Worm (Caenorhabditis elegans) whole organism, L3 larva: ENCODE results near the gene rpl-36.

Experiments used
- R02D3.7 ChIP-seq: fragments of 150-350 bp; optimal IDR thresholded peaks from 2 replicates; lab custom pipeline; 2014; ENCODE audit warnings: missing biosample characterization, missing genetic modification characterization
- ZK546.5 ChIP-seq: sonication (generic microtip); optimal IDR thresholded peaks from 2 replicates; lab custom pipeline; 2017; ENCODE audit warnings: missing biosample characterization, missing genetic modification characterization
- aly-2 ChIP-seq: fragments of 150-350 bp; optimal IDR thresholded peaks from 2 replicates; lab custom pipeline; 2014; ENCODE audit warnings: missing biosample characterization, missing genetic modification characterization
- ama-1 ChIP-seq: fragments of 150-350 bp; optimal IDR thresholded peaks from 2 replicates; lab custom pipeline; 2018
- ceh-16 ChIP-seq: sonication (generic microtip); optimal IDR thresholded peaks from 2 replicates; lab custom pipeline; 2017; ENCODE audit warnings: missing biosample characterization, missing genetic modification characterization
- ceh-28 ChIP-seq: fragments of 150-350 bp; optimal IDR thresholded peaks from 2 replicates; lab custom pipeline; 2014; ENCODE audit warnings: missing biosample characterization, missing genetic modification reagents, missing genetic modification characterization
- ceh-82 ChIP-seq: fragments of 150-350 bp; optimal IDR thresholded peaks from 2 replicates; lab custom pipeline; 2014; ENCODE audit warnings: missing biosample characterization, missing genetic modification characterization
- ceh-9 ChIP-seq: sonication (generic microtip); optimal IDR thresholded peaks from 2 replicates; lab custom pipeline; 2018; ENCODE audit warnings: missing biosample characterization, missing genetic modification characterization
- daf-12 ChIP-seq: fragments of 150-350 bp; optimal IDR thresholded peaks from 2 replicates; lab custom pipeline; 2014; ENCODE audit warnings: missing biosample characterization, missing genetic modification reagents, missing genetic modification characterization
- egl-27 ChIP-seq: sonication (generic microtip); optimal IDR thresholded peaks from 4 replicates; lab custom pipeline; 2017; ENCODE audit warnings: missing biosample characterization, missing genetic modification reagents, missing genetic modification characterization
- egl-5 ChIP-seq: fragments of 150-350 bp; optimal IDR thresholded peaks from 2 replicates; lab custom pipeline; 2017; ENCODE audit warnings: missing biosample characterization, missing genetic modification reagents, missing genetic modification characterization, inconsistent platforms
- elt-1 ChIP-seq: fragments of 150-350 bp; optimal IDR thresholded peaks from 2 replicates; lab custom pipeline; 2014; ENCODE audit warnings: missing biosample characterization, missing genetic modification characterization
- elt-2 ChIP-seq: sonication (generic microtip); optimal IDR thresholded peaks from 2 replicates; lab custom pipeline; 2016; ENCODE audit warnings: missing genetic modification reagents, mild to moderate bottlenecking, missing genetic modification characterization, missing compliant biosample characterization
- elt-3 ChIP-seq, 3 experiments: fragments of 150-350 bp in 1 of 3; sonication (generic microtip) in 2 of 3; optimal IDR thresholded peaks; 2 replicates in 2 of 3; 4 replicates in 1 of 3; lab custom pipeline; 2014 to 2017; ENCODE audit warnings: missing biosample characterization in 3 of 3, missing genetic modification characterization in 3 of 3
- eor-1 ChIP-seq, 2 experiments: fragments of 150-350 bp; optimal IDR thresholded peaks; 2 replicates each; lab custom pipeline; 2014 to 2018; ENCODE audit warnings: missing biosample characterization in 2 of 2, missing genetic modification characterization in 2 of 2
- fkh-10 ChIP-seq: sonication (generic microtip); optimal IDR thresholded peaks from 2 replicates; lab custom pipeline; 2017; ENCODE audit warnings: missing biosample characterization, missing genetic modification reagents, missing genetic modification characterization
- fkh-2 ChIP-seq: fragments of 150-350 bp; optimal IDR thresholded peaks from 2 replicates; lab custom pipeline; 2014; ENCODE audit warnings: missing biosample characterization, missing genetic modification reagents, missing genetic modification characterization
- fos-1 ChIP-seq: fragments of 150-350 bp; optimal IDR thresholded peaks from 2 replicates; lab custom pipeline; 2014; ENCODE audit warnings: missing biosample characterization, missing genetic modification characterization
- hmg-11 ChIP-seq: sonication (generic microtip); optimal IDR thresholded peaks from 2 replicates; lab custom pipeline; 2016; ENCODE audit warnings: missing genetic modification characterization, missing compliant biosample characterization
- jun-1 ChIP-seq: fragments of 150-350 bp; optimal IDR thresholded peaks from 2 replicates; lab custom pipeline; 2014; ENCODE audit warnings: missing biosample characterization, missing genetic modification reagents, missing genetic modification characterization
- lin-15B ChIP-seq: fragments of 150-350 bp; optimal IDR thresholded peaks from 2 replicates; lab custom pipeline; 2014; ENCODE audit warnings: missing biosample characterization, missing genetic modification characterization
- lin-39 ChIP-seq: fragments of 150-350 bp; optimal IDR thresholded peaks from 2 replicates; lab custom pipeline; 2018; ENCODE audit warnings: missing biosample characterization, missing genetic modification reagents, missing genetic modification characterization
- lsy-12 ChIP-seq: sonication (generic microtip); optimal IDR thresholded peaks from 2 replicates; lab custom pipeline; 2016; ENCODE audit warnings: mild to moderate bottlenecking, missing genetic modification characterization, missing compliant biosample characterization
- mdl-1 ChIP-seq: fragments of 150-350 bp; optimal IDR thresholded peaks from 2 replicates; lab custom pipeline; 2014; ENCODE audit warnings: missing biosample characterization, missing genetic modification characterization
- mml-1 ChIP-seq: fragments of 150-350 bp; sonication (generic microtip); optimal IDR thresholded peaks from 3 replicates; lab custom pipeline; 2014; ENCODE audit warnings: missing biosample characterization, missing genetic modification characterization
- nfya-1 ChIP-seq: sonication (generic microtip); optimal IDR thresholded peaks from 2 replicates; lab custom pipeline; 2017; ENCODE audit warnings: missing genetic modification characterization, mild to moderate bottlenecking, missing compliant biosample characterization, antibody characterized with exemption, moderate library complexity; ENCODE audit not compliant: insufficient read depth
- nhr-11 ChIP-seq: fragments of 150-350 bp; optimal IDR thresholded peaks from 2 replicates; lab custom pipeline; 2014; ENCODE audit warnings: missing biosample characterization, missing genetic modification characterization
- nhr-12 ChIP-seq: fragments of 150-350 bp; optimal IDR thresholded peaks from 2 replicates; lab custom pipeline; 2014; ENCODE audit warnings: missing biosample characterization, missing genetic modification characterization
- nhr-23 ChIP-seq: fragments of 150-350 bp; optimal IDR thresholded peaks from 2 replicates; lab custom pipeline; 2014; ENCODE audit warnings: missing biosample characterization, missing genetic modification reagents, missing genetic modification characterization
- nhr-237 ChIP-seq: fragments of 150-350 bp; optimal IDR thresholded peaks from 2 replicates; lab custom pipeline; 2014; ENCODE audit warnings: missing biosample characterization, missing genetic modification characterization
- nhr-25 ChIP-seq: sonication (generic microtip); optimal IDR thresholded peaks from 2 replicates; lab custom pipeline; 2017; ENCODE audit warnings: missing biosample characterization, missing genetic modification characterization
- nhr-28 ChIP-seq: fragments of 150-350 bp; optimal IDR thresholded peaks from 2 replicates; lab custom pipeline; 2014; ENCODE audit warnings: missing biosample characterization, missing genetic modification characterization
- nhr-43 ChIP-seq: sonication (generic microtip); optimal IDR thresholded peaks from 2 replicates; lab custom pipeline; 2016; ENCODE audit warnings: mild to moderate bottlenecking, missing genetic modification characterization, missing compliant biosample characterization; ENCODE audit not compliant: poor library complexity, severe bottlenecking
- nhr-67 ChIP-seq: fragments of 150-350 bp; optimal IDR thresholded peaks from 2 replicates; lab custom pipeline; 2014; ENCODE audit warnings: missing biosample characterization, missing genetic modification characterization
- nhr-76 ChIP-seq: fragments of 150-350 bp; sonication (generic microtip); optimal IDR thresholded peaks from 5 replicates; lab custom pipeline; 2014; ENCODE audit warnings: missing biosample characterization, missing genetic modification characterization
- nhr-77 ChIP-seq: fragments of 150-350 bp; optimal IDR thresholded peaks from 2 replicates; lab custom pipeline; 2014; ENCODE audit warnings: missing biosample characterization, missing genetic modification characterization
- pha-4 ChIP-seq: fragments of 150-350 bp; optimal IDR thresholded peaks from 2 replicates; lab custom pipeline; 2014; ENCODE audit warnings: missing biosample characterization, missing genetic modification reagents, missing genetic modification characterization
- pqm-1 ChIP-seq: fragments of 150-350 bp; optimal IDR thresholded peaks from 2 replicates; lab custom pipeline; 2017; ENCODE audit warnings: missing biosample characterization, missing genetic modification characterization, inconsistent platforms
- sea-2 ChIP-seq: fragments of 150-350 bp; sonication (generic microtip); optimal IDR thresholded peaks from 4 replicates; lab custom pipeline; 2014; ENCODE audit warnings: missing biosample characterization, missing genetic modification reagents, missing genetic modification characterization
- skn-1 ChIP-seq: fragments of 150-350 bp; optimal IDR thresholded peaks from 2 replicates; lab custom pipeline; 2014; ENCODE audit warnings: missing biosample characterization, missing genetic modification characterization
- snpc-4 ChIP-seq: fragments of 150-350 bp; optimal IDR thresholded peaks from 2 replicates; lab custom pipeline; 2014; ENCODE audit warnings: missing biosample characterization, missing genetic modification characterization
- tbx-2 ChIP-seq: sonication (generic microtip); optimal IDR thresholded peaks from 2 replicates; lab custom pipeline; 2016; ENCODE audit warnings: mild to moderate bottlenecking, missing genetic modification characterization, missing compliant biosample characterization
- unc-39 ChIP-seq: sonication (generic microtip); optimal IDR thresholded peaks from 4 replicates; lab custom pipeline; 2017; ENCODE audit warnings: missing biosample characterization, missing genetic modification characterization
- unc-62 ChIP-seq: fragments of 150-350 bp; sonication (generic microtip); optimal IDR thresholded peaks from 4 replicates; lab custom pipeline; 2014; ENCODE audit warnings: missing biosample characterization, missing genetic modification reagents, missing genetic modification characterization
- zag-1 ChIP-seq: fragments of 150-350 bp; optimal IDR thresholded peaks from 2 replicates; lab custom pipeline; 2014; ENCODE audit warnings: missing biosample characterization, missing genetic modification characterization
- ztf-11 ChIP-seq: fragments of 150-350 bp; optimal IDR thresholded peaks from 2 replicates; lab custom pipeline; 2014; ENCODE audit warnings: missing biosample characterization, missing genetic modification characterization
- ztf-4 ChIP-seq: fragments of 150-350 bp; optimal IDR thresholded peaks from 2 replicates; lab custom pipeline; 2014; ENCODE audit warnings: missing biosample characterization, missing genetic modification characterization

Gene rpl-36

ce11 chrIII:7154526-7154925 lies 25.5 kb upstream of the rpl-36 start:
- TF ChIP-seq nhr-43 (tag; lab: Kevin White, UChicago) (no peak), ama-1 (lab: Kevin White, UChicago) (no peak), snpc-4 (tag; lab: Kevin White, UChicago) (no peak), elt-2 (peak; percentile 30), jun-1 (tag; lab: Kevin White, UChicago) (peak; percentile 16)

DNA sequence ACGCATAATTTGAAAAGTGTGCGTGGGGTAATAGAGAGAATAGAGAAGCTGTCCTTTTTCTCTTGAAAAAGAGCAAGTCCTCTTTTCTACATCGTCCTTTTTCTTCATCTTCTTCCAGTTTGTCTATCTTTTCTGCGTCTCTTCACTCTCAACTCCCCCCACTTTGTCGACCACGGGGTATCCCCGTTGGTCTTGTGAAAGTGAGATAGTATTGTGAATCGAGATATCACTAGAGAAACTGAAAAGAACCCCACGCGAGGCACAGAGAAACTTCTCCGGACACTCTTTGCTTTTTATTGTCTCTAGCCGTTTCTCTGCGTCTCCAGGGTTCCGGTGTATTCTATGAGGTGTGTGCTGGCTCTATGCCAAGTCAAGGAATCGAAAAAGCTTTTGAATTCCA lies 24.4 kb upstream of the rpl-36 start:
- TF ChIP-seq aly-2 (no peak), nhr-23 (tag; lab: Kevin White, UChicago) (peak; percentile 85), ceh-16 (tag; lab: Kevin White, UChicago) (no peak), nhr-67 (tag; lab: Kevin White, UChicago) (peak; percentile 15), ZK546.5 (peak; percentile 17), ceh-9 (no peak), nhr-43 (tag; lab: Kevin White, UChicago) (peak; percentile 80), ama-1 (lab: Kevin White, UChicago) (peak; percentile 79), daf-12 (no peak), nhr-28 (tag; lab: Kevin White, UChicago) (no peak), unc-62 (GFP tag; lab: Kevin White, UChicago) (peak; percentile 69), mml-1 (tag; lab: Kevin White, UChicago) (no peak), jun-1 (tag; lab: Kevin White, UChicago) (peak; percentile 89), mdl-1 (tag; lab: Kevin White, UChicago) (peak; percentile 98), fkh-2 (tag; lab: Kevin White, UChicago) (no peak), eor-1 (tag; optimal IDR thresholded peaks at IDR 0.05; lab: Kevin White, UChicago) (no peak), ztf-4 (tag; lab: Kevin White, UChicago) (no peak), nhr-237 (no peak), zag-1 (tag; lab: Kevin White, UChicago) (peak; percentile 81), tbx-2 (peak; percentile 79), ceh-28 (tag; lab: Kevin White, UChicago) (peak; percentile 89), skn-1 (peak; percentile 78), egl-5 (tag; lab: Kevin White, UChicago) (peak; percentile 85), unc-39 (no peak), hmg-11 (tag; lab: Kevin White, UChicago) (peak; percentile 92), lin-39 (tag; lab: Kevin White, UChicago) (peak; percentile 67), nhr-77 (tag; lab: Kevin White, UChicago) (peak; percentile 69), R02D3.7 (peak; percentile 75), elt-3 (tag; optimal IDR thresholded peaks at IDR 0.05; lab: Kevin White, UChicago) (no peak), lin-15B (tag; lab: Kevin White, UChicago) (peak; percentile 74), elt-2 (peak; percentile 83), fos-1 (peak; percentile 34), sea-2 (peak; percentile 13), nhr-11 (tag; lab: Kevin White, UChicago) (peak; percentile 74), fkh-10 (peak; percentile 98), snpc-4 (tag; lab: Kevin White, UChicago) (peak; percentile 88), elt-1 (peak; percentile 40), lsy-12 (tag; lab: Kevin White, UChicago) (peak; percentile 87), ceh-82 (tag; lab: Kevin White, UChicago) (peak; percentile 52), nfya-1 (peak; percentile 94), nhr-12 (tag; lab: Kevin White, UChicago) (no peak), nhr-25 (peak; percentile 87), egl-27 (tag; lab: Kevin White, UChicago) (peak; percentile 97), ztf-11 (tag; lab: Kevin White, UChicago) (no peak), pha-4 (tag; lab: Kevin White, UChicago) (peak; percentile 92), nhr-76 (tag; lab: Kevin White, UChicago) (no peak), pqm-1 (tag; lab: Kevin White, UChicago) (peak; percentile 47)
